Fruit fly (Drosophila melanogaster) whole organism, embryonic: ENCODE results near the gene Nse1.
A peak's percentile ranks its signal among the peaks of the same experiment; 100 is the strongest.

Source experiments
- Ada2b ChIP-seq: fragments of 200-800 bp; sonication (Bioruptor generic); IDR thresholded peaks from 2 replicates; pipeline ENCODE4 v1.3.6; 2022; ENCODE audit warnings: missing biosample characterization, missing genetic modification characterization
- Atf3 ChIP-seq: fragments of 200-800 bp; sonication (Bioruptor generic); optimal IDR thresholded peaks from 3 replicates; lab custom pipeline; 2016; ENCODE audit warnings: missing biosample characterization, missing genetic modification characterization
- Bgb ChIP-seq: fragments of 200-800 bp; sonication (Bioruptor generic); IDR thresholded peaks from 2 replicates; pipeline ENCODE4 v1.3.6; 2022; ENCODE audit warnings: missing biosample characterization, missing genetic modification characterization; ENCODE audit not compliant: partially characterized antibody
- Bteb2 ChIP-seq: fragments of 200-800 bp; sonication (Bioruptor generic); optimal IDR thresholded peaks from 2 replicates; lab custom pipeline; 2016; ENCODE audit warnings: missing biosample characterization, missing genetic modification characterization
- CG1024 ChIP-seq: fragments of 200-800 bp; sonication (Bioruptor generic); IDR thresholded peaks from 2 replicates; pipeline ENCODE4 v1.3.6; 2022; ENCODE audit warnings: missing biosample characterization, missing genetic modification characterization
- CG10321 ChIP-seq: fragments of 200-800 bp; sonication (Bioruptor generic); IDR thresholded peaks from 2 replicates; pipeline ENCODE4 v1.3.6; 2022; ENCODE audit warnings: missing biosample characterization, missing genetic modification characterization
- CG10565 ChIP-seq: fragments of 200-800 bp; sonication (Bioruptor generic); optimal IDR thresholded peaks from 3 replicates; lab custom pipeline; 2016; ENCODE audit warnings: missing biosample characterization, mild to moderate bottlenecking, missing genetic modification characterization
- CG11085 ChIP-seq: fragments of 200-800 bp; sonication (Bioruptor generic); IDR thresholded peaks from 2 replicates; pipeline ENCODE4 v1.3.6; 2022; ENCODE audit warnings: missing biosample characterization, missing genetic modification characterization
- CG12071 ChIP-seq: fragments of 200-800 bp; sonication (Bioruptor generic); optimal IDR thresholded peaks from 3 replicates; lab custom pipeline; 2018; ENCODE audit warnings: missing biosample characterization, mild to moderate bottlenecking, missing genetic modification characterization
- CG12942 ChIP-seq: fragments of 200-800 bp; sonication (Bioruptor generic); optimal IDR thresholded peaks from 3 replicates; lab custom pipeline; 2016; ENCODE audit warnings: missing biosample characterization, missing genetic modification characterization
- CG13424 ChIP-seq: fragments of 200-800 bp; sonication (Bioruptor generic); optimal IDR thresholded peaks from 2 replicates; lab custom pipeline; 2019; ENCODE audit warnings: missing biosample characterization, mild to moderate bottlenecking, missing genetic modification characterization, moderate library complexity
- CG14441 ChIP-seq: fragments of 200-800 bp; sonication (Bioruptor generic); IDR thresholded peaks from 2 replicates; pipeline ENCODE4 v1.3.6; 2022; ENCODE audit warnings: missing biosample characterization, missing genetic modification characterization
- CG14667 ChIP-seq: fragments of 200-800 bp; sonication (Bioruptor generic); IDR thresholded peaks from 2 replicates; pipeline ENCODE4 v1.3.6; 2022; ENCODE audit warnings: missing biosample characterization, missing genetic modification characterization
- CG15601 ChIP-seq: fragments of 200-800 bp; sonication (Bioruptor generic); optimal IDR thresholded peaks from 3 replicates; lab custom pipeline; 2019; ENCODE audit warnings: missing biosample characterization, mild to moderate bottlenecking, missing genetic modification characterization, moderate library complexity
- CG16779 ChIP-seq: fragments of 200-800 bp; sonication (Bioruptor generic); IDR thresholded peaks from 2 replicates; pipeline ENCODE4 v1.3.6; 2022; ENCODE audit warnings: missing biosample characterization, missing genetic modification characterization
- CG2889 ChIP-seq: fragments of 200-800 bp; sonication (Bioruptor generic); IDR thresholded peaks from 3 replicates; pipeline ENCODE4 v1.3.6; 2022; ENCODE audit warnings: missing biosample characterization, missing genetic modification characterization
- CG3281 ChIP-seq: fragments of 200-800 bp; sonication (Bioruptor generic); optimal IDR thresholded peaks from 3 replicates; lab custom pipeline; 2017; ENCODE audit warnings: missing biosample characterization, mild to moderate bottlenecking, missing genetic modification characterization
- CG6254 ChIP-seq: fragments of 200-800 bp; sonication (Bioruptor generic); optimal IDR thresholded peaks from 3 replicates; lab custom pipeline; 2017; ENCODE audit warnings: mild to moderate bottlenecking, missing biosample characterization, missing genetic modification reagents, missing genetic modification characterization
- CkIIα-i1 ChIP-seq: fragments of 200-800 bp; sonication (Bioruptor generic); IDR thresholded peaks from 2 replicates; pipeline ENCODE4 v1.3.6; 2022; ENCODE audit warnings: missing biosample characterization, missing genetic modification characterization
- D19A ChIP-seq: fragments of 200-800 bp; optimal IDR thresholded peaks from 3 replicates; lab custom pipeline; 2019; ENCODE audit warnings: missing biosample characterization, mild to moderate bottlenecking, missing genetic modification characterization, moderate library complexity
- D19B ChIP-seq: fragments of 200-800 bp; sonication (Bioruptor generic); optimal IDR thresholded peaks from 2 replicates; lab custom pipeline; 2017; ENCODE audit warnings: missing biosample characterization, mild to moderate bottlenecking, missing genetic modification characterization
- Dref ChIP-seq: fragments of 200-800 bp; sonication (Bioruptor generic); IDR thresholded peaks from 2 replicates; pipeline ENCODE4 v1.3.6; 2022; ENCODE audit warnings: missing biosample characterization, missing genetic modification characterization
- Elba2 ChIP-seq: fragments of 200-800 bp; sonication (Bioruptor generic); optimal IDR thresholded peaks from 3 replicates; lab custom pipeline; 2016; ENCODE audit warnings: missing biosample characterization, missing genetic modification characterization
- Hey ChIP-seq: fragments of 200-800 bp; sonication (Bioruptor generic); optimal IDR thresholded peaks from 3 replicates; lab custom pipeline; 2018; ENCODE audit warnings: missing biosample characterization, mild to moderate bottlenecking, missing genetic modification characterization
- HmgD ChIP-seq: fragments of 200-800 bp; sonication (Bioruptor generic); optimal IDR thresholded peaks from 3 replicates; lab custom pipeline; 2016; ENCODE audit warnings: missing biosample characterization, missing genetic modification characterization
- Hr39 ChIP-seq: fragments of >200 bp; optimal IDR thresholded peaks from 2 replicates; lab custom pipeline; 2017
- Kr ChIP-seq: fragments of 200-800 bp; sonication (Bioruptor generic); optimal IDR thresholded peaks from 2 replicates; lab custom pipeline; 2017; ENCODE audit warnings: missing biosample characterization, mild to moderate bottlenecking, missing genetic modification characterization
- Lhr ChIP-seq: fragments of 200-800 bp; sonication (Bioruptor generic); optimal IDR thresholded peaks from 3 replicates; lab custom pipeline; 2017; ENCODE audit warnings: mild to moderate bottlenecking, missing biosample characterization, missing genetic modification reagents, missing genetic modification characterization
- MESR4 ChIP-seq: fragments of 200-800 bp; sonication (Bioruptor generic); optimal IDR thresholded peaks from 2 replicates; lab custom pipeline; 2018; ENCODE audit warnings: missing biosample characterization, mild to moderate bottlenecking, missing genetic modification characterization, moderate library complexity
- Max ChIP-seq: fragments of 200-800 bp; sonication (Bioruptor generic); optimal IDR thresholded peaks from 2 replicates; lab custom pipeline; 2016; ENCODE audit warnings: missing biosample characterization, mild to moderate bottlenecking, missing genetic modification characterization
- Med ChIP-seq: fragments of 200-800 bp; sonication (Bioruptor generic); peaks from one replicate; lab custom pipeline; 2016; ENCODE audit warnings: missing biosample characterization, missing genetic modification characterization, mild to moderate bottlenecking, inconsistent platforms, moderate library complexity
- NC2α ChIP-seq: fragments of 200-800 bp; sonication (Bioruptor generic); optimal IDR thresholded peaks from 2 replicates; lab custom pipeline; 2016; ENCODE audit warnings: missing biosample characterization, missing genetic modification characterization
- Neu2 ChIP-seq: fragments of 200-800 bp; sonication (Bioruptor generic); optimal IDR thresholded peaks from 3 replicates; lab custom pipeline; 2016; ENCODE audit warnings: missing biosample characterization, missing genetic modification characterization, borderline replicate concordance
- Opbp ChIP-seq: fragments of 200-800 bp; sonication (Bioruptor generic); IDR thresholded peaks from 3 replicates; pipeline ENCODE4 v1.3.6; 2022; ENCODE audit warnings: missing biosample characterization, missing genetic modification characterization; ENCODE audit not compliant: partially characterized antibody
- Vsx1 ChIP-seq: fragments of 200-800 bp; sonication (Bioruptor generic); optimal IDR thresholded peaks from 2 replicates; lab custom pipeline; 2017; ENCODE audit warnings: missing biosample characterization, mild to moderate bottlenecking, missing genetic modification characterization, missing genetic modification reagents
- amos ChIP-seq: fragments of 200-800 bp; sonication (Bioruptor generic); IDR thresholded peaks from 2 replicates; pipeline ENCODE4 v1.3.6; 2022; ENCODE audit warnings: missing biosample characterization, missing genetic modification characterization; ENCODE audit not compliant: partially characterized antibody
- ato ChIP-seq: fragments of 200-800 bp; sonication (Bioruptor generic); IDR thresholded peaks from 2 replicates; pipeline ENCODE4 v1.3.6; 2022; ENCODE audit warnings: missing biosample characterization, missing genetic modification characterization; ENCODE audit not compliant: partially characterized antibody
- bowl ChIP-seq: fragments of 200-800 bp; sonication (Bioruptor generic); IDR thresholded peaks from 2 replicates; pipeline ENCODE4 v1.3.6; 2022; ENCODE audit warnings: missing biosample characterization, missing genetic modification characterization
- ci ChIP-seq: fragments of 200-800 bp; sonication (Bioruptor generic); IDR thresholded peaks from 3 replicates; pipeline ENCODE4 v1.3.6; 2022; ENCODE audit warnings: missing biosample characterization, missing genetic modification characterization
- gcm2 ChIP-seq: fragments of 200-800 bp; sonication (Bioruptor generic); optimal IDR thresholded peaks from 2 replicates; lab custom pipeline; 2016; ENCODE audit warnings: missing biosample characterization, missing genetic modification characterization
- gt ChIP-seq: fragments of 200-800 bp; sonication (Bioruptor generic); IDR thresholded peaks from 2 replicates; pipeline ENCODE4 v1.3.6; 2022; ENCODE audit warnings: missing biosample characterization, missing genetic modification characterization
- ind ChIP-seq: fragments of 200-800 bp; sonication (Bioruptor generic); optimal IDR thresholded peaks from 3 replicates; lab custom pipeline; 2016; ENCODE audit warnings: missing biosample characterization, missing genetic modification characterization
- lola ChIP-seq, 3 experiments: fragments of >200 bp in 2 of 3; fragments of 200-800 bp in 1 of 3; sonication (Bioruptor generic) in 1 of 3; optimal IDR thresholded peaks; 2 replicates each; lab custom pipeline; 2017 to 2019; ENCODE audit warnings: missing biosample characterization in 3 of 3, missing genetic modification characterization in 3 of 3, mild to moderate bottlenecking in 1 of 3, moderate library complexity in 1 of 3
- pita ChIP-seq: fragments of 200-800 bp; sonication (Bioruptor generic); optimal IDR thresholded peaks from 2 replicates; lab custom pipeline; 2017; ENCODE audit warnings: missing biosample characterization, mild to moderate bottlenecking, missing genetic modification characterization
- slbo ChIP-seq: fragments of 200-800 bp; sonication (Bioruptor generic); IDR thresholded peaks from 2 replicates; pipeline ENCODE4 v1.3.6; 2022; ENCODE audit warnings: missing biosample characterization, missing genetic modification characterization
- so ChIP-seq: fragments of 200-800 bp; sonication (Bioruptor generic); IDR thresholded peaks from 3 replicates; pipeline ENCODE4 v1.3.6; 2022; ENCODE audit warnings: missing biosample characterization, missing genetic modification characterization
- tup ChIP-seq: fragments of 200-800 bp; sonication (Bioruptor generic); optimal IDR thresholded peaks from 2 replicates; lab custom pipeline; 2016; ENCODE audit warnings: missing biosample characterization, mild to moderate bottlenecking, missing genetic modification characterization, moderate library complexity
- unpg ChIP-seq: fragments of 200-800 bp; sonication (Bioruptor generic); optimal IDR thresholded peaks from 3 replicates; lab custom pipeline; 2018; ENCODE audit warnings: missing biosample characterization, mild to moderate bottlenecking, missing genetic modification characterization, moderate library complexity
- zen2 ChIP-seq: fragments of 200-800 bp; sonication (Bioruptor generic); IDR thresholded peaks from 3 replicates; pipeline ENCODE4 v1.3.6; 2022; ENCODE audit warnings: missing biosample characterization, missing genetic modification characterization; ENCODE audit not compliant: partially characterized antibody

The Nse1 gene

dm6 chr2L:6722822-6723749 is 45.7 kb upstream of the Nse1 start, which contains the start of gene homer (continued):
- TF ChIP-seq D19B (no peak), amos (peak; percentile 95), ind (GFP tag; lab: Kevin White, UChicago) (peak; percentile 16), CG12071 (GFP tag; lab: Kevin White, UChicago) (no peak), CG10565 (GFP tag; lab: Kevin White, UChicago) (no peak), unpg (GFP tag; lab: Kevin White, UChicago) (no peak), CG14441 (GFP tag; lab: Robert Waterston, UW) (no peak), Bgb (peak; percentile 96), CG11085 (no peak), D19A (tag; lab: Kevin White, UChicago) (no peak), Bteb2 (no peak), CG14667 (GFP tag; lab: Robert Waterston, UW) (no peak), Vsx1 (GFP tag; lab: Kevin White, UChicago) (peak; percentile 63), gcm2 (GFP tag; lab: Kevin White, UChicago) (no peak), Ada2b (GFP tag; lab: Robert Waterston, UW) (no peak), so (GFP tag; lab: Robert Waterston, UW) (no peak), Lhr (GFP tag; lab: Kevin White, UChicago) (no peak), pita (no peak), CG12942 (no peak), HmgD (no peak), MESR4 (peak; percentile 91), gt (GFP tag; lab: Robert Waterston, UW) (no peak), Dref (GFP tag; lab: Robert Waterston, UW) (peak; percentile 98), lola (GFP tag; optimal IDR thresholded peaks at IDR 0.05; lab: Kevin White, UChicago) (no peak), ci (GFP tag; lab: Robert Waterston, UW) (peak; percentile 63; the same call in 2 of the 3 replicates), Hr39 (lab: Kevin White, UChicago) (no peak), CG10321 (GFP tag; lab: Robert Waterston, UW) (no peak), zen2 (GFP tag; lab: Robert Waterston, UW) (peak; percentile 83), CG3281 (GFP tag; lab: Kevin White, UChicago) (no peak), Opbp (GFP tag; lab: Robert Waterston, UW) (peak; percentile 96), CG6254 (GFP tag; lab: Kevin White, UChicago) (no peak), Kr (GFP tag; lab: Kevin White, UChicago) (no peak), CG1024 (GFP tag; lab: Robert Waterston, UW) (no peak), Neu2 (GFP tag; lab: Kevin White, UChicago) (no peak), Hey (tag; lab: Kevin White, UChicago) (no peak), CkIIα-i1 (GFP tag; lab: Robert Waterston, UW) (0 out of 2 replicates have a peak, but pooled peaks have one; percentile 19), Max (no peak), bowl (GFP tag; lab: Robert Waterston, UW) (no peak), CG2889 (GFP tag; lab: Robert Waterston, UW) (no peak), Elba2 (no peak), CG15601 (no peak), tup (no peak), ato (GFP tag; lab: Robert Waterston, UW) (peak; percentile 95), slbo (GFP tag; lab: Robert Waterston, UW) (no peak), Atf3 (GFP tag; lab: Kevin White, UChicago) (no peak), Med (GFP tag; lab: Kevin White, UChicago) (peak; percentile 70), CG16779 (no peak), CG13424 (no peak), NC2α (GFP tag; lab: Kevin White, UChicago) (no peak)
